Worm (Caenorhabditis elegans): ENCODE measurements around the gene Y58A7A.5.

ce11 chrV:5131380-5131779, 44.6 kb upstream of the Y58A7A.5 start:
- TF ChIP-seq ztf-16 (tag; optimal IDR thresholded peaks at IDR 0.05) (no peak), elt-2 (tag; optimal IDR thresholded peaks at IDR 0.05) (no peak), T23F11.4 (GFP tag; optimal IDR thresholded peaks at IDR 0.05) (no peak), ama-1 (optimal IDR thresholded peaks at IDR 0.05) (no peak)

Data from whole organism, late embryonic.